Worm (Caenorhabditis elegans) whole organism, L4 larva: ENCODE data around the gene unc-105.

Experiments
- F26F4.8 ChIP-seq: fragments of 200-800 bp; sonication (Bioruptor generic); conservative IDR thresholded peaks from 2 replicates; pipeline ENCODE4 v1.3.6; 2022; ENCODE audit warnings: missing genetic modification characterization, missing compliant biosample characterization
- ceh-20 ChIP-seq: fragments of 200-800 bp; sonication (Bioruptor generic); IDR thresholded peaks from 2 replicates; pipeline ENCODE4 v1.3.6; 2022; ENCODE audit warnings: missing genetic modification reagents, missing genetic modification characterization, missing compliant biosample characterization
- ceh-82 ChIP-seq: sonication (generic microtip); optimal IDR thresholded peaks from 2 replicates; lab custom pipeline; 2017; ENCODE audit warnings: missing biosample characterization, missing genetic modification characterization
- dpl-1 ChIP-seq: fragments of 150-350 bp; optimal IDR thresholded peaks from 2 replicates; lab custom pipeline; 2014; ENCODE audit warnings: missing biosample characterization, missing genetic modification reagents, missing genetic modification characterization
- egl-27 ChIP-seq: sonication (generic microtip); optimal IDR thresholded peaks from 3 replicates; lab custom pipeline; 2017; ENCODE audit warnings: missing biosample characterization, missing genetic modification reagents, missing genetic modification characterization
- fkh-10 ChIP-seq: fragments of 150-350 bp; optimal IDR thresholded peaks from 2 replicates; lab custom pipeline; 2014; ENCODE audit warnings: missing biosample characterization, missing genetic modification reagents, missing genetic modification characterization
- lsy-2 ChIP-seq, 2 experiments: fragments of 150-350 bp in 1 of 2; sonication (generic microtip) in 1 of 2; optimal IDR thresholded peaks; 2 replicates each; lab custom pipeline; 2014 to 2017; ENCODE audit warnings: missing biosample characterization in 2 of 2, missing genetic modification characterization in 2 of 2
- mxl-2 ChIP-seq: fragments of 200-800 bp; sonication (Bioruptor generic); conservative IDR thresholded peaks from 2 replicates; pipeline ENCODE4 v1.3.6; 2022; ENCODE audit warnings: missing genetic modification reagents, missing genetic modification characterization, missing compliant biosample characterization
- nhr-102 ChIP-seq: sonication (generic microtip); optimal IDR thresholded peaks from 2 replicates; lab custom pipeline; 2016; ENCODE audit warnings: mild to moderate bottlenecking, missing genetic modification characterization, moderate library complexity, missing compliant biosample characterization
- unc-130 ChIP-seq: sonication (generic microtip); optimal IDR thresholded peaks from 2 replicates; lab custom pipeline; 2016; ENCODE audit warnings: missing genetic modification reagents, missing genetic modification characterization, missing compliant biosample characterization
- unc-39 ChIP-seq: sonication (generic microtip); optimal IDR thresholded peaks from 2 replicates; lab custom pipeline; 2017; ENCODE audit warnings: missing biosample characterization, missing genetic modification characterization
- unc-62 ChIP-seq, 3 experiments: fragments of 150-350 bp in 1 of 3; sonication (generic microtip); optimal IDR thresholded peaks in 2 of 3; peaks in 1 of 3; 1 replicate in 1 of 3; 2 replicates in 2 of 3; lab custom pipeline; 2014 to 2017; ENCODE audit warnings: missing biosample characterization in 3 of 3, missing genetic modification characterization in 3 of 3, missing genetic modification reagents in 3 of 3, missing genotype in 1 of 3
- zag-1 ChIP-seq: fragments of 150-350 bp; optimal IDR thresholded peaks from 2 replicates; lab custom pipeline; 2014; ENCODE audit warnings: missing biosample characterization, missing genetic modification characterization

DNA sequence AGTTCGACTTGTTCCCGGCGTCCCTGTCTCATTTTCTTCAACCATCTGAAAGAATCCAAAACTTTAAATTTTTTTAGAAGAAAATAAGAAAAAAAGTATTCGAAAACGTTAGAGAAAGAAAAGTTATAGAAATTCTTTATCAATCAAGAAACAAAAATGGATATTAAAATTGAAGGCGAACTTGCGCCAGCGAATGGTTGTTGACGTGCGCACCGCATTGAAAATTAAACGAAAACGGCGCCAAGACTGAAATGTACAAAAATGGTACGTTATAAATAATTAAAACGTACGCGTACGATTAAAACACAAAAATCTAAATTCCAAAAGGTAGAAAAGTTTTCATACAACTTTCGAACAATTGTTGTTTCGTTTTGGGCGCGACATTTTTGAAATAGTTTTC lies 29.5 kb upstream of the unc-105 start, which contains the start of gene K02C4.3:
- peak; percentile 2 for TF ChIP-seq fkh-10 (GFP tag; lab: Kevin White, UChicago)
- no peak for TF ChIP-seq nhr-102 (tag; lab: Kevin White, UChicago)
- no peak for TF ChIP-seq ceh-82
- no peak for TF ChIP-seq mxl-2 (GFP tag; lab: Robert Waterston, UW)
- no peak for TF ChIP-seq unc-62 (GFP tag; optimal IDR thresholded peaks at IDR 0.05 in 1 of 2; lab: Kevin White, UChicago)
- no peak for TF ChIP-seq unc-62 (tag; optimal IDR thresholded peaks at IDR 0.05; lab: Kevin White, UChicago)
- no peak for TF ChIP-seq unc-130 (GFP tag; lab: Kevin White, UChicago)
- TF ChIP-seq unc-39 (tag; lab: Kevin White, UChicago), result no peak
- TF ChIP-seq F26F4.8 (GFP tag; lab: Robert Waterston, UW), result no peak
- peak; percentile 93 for TF ChIP-seq dpl-1 (GFP tag; lab: Kevin White, UChicago)
- TF ChIP-seq zag-1 (tag; lab: Kevin White, UChicago), result no peak
- TF ChIP-seq ceh-20, result no peak
- TF ChIP-seq egl-27 (tag; lab: Kevin White, UChicago), result no peak
- peak in 1 of 2 experiments; percentile 86 for TF ChIP-seq lsy-2 (tag; optimal IDR thresholded peaks at IDR 0.05; lab: Kevin White, UChicago)
